Worm (Caenorhabditis elegans) whole organism, L2 larva: Measurements from ENCODE around the gene T22F3.2.

Experiments
- C34F6.9 ChIP-seq: fragments of 150-350 bp; optimal IDR thresholded peaks from 2 replicates; lab custom pipeline; 2014; ENCODE audit warnings: missing biosample characterization, missing genetic modification characterization
- F13H6.1 ChIP-seq: sonication (generic microtip); optimal IDR thresholded peaks from 2 replicates; lab custom pipeline; 2016; ENCODE audit warnings: missing genetic modification characterization, missing compliant biosample characterization
- R02D3.7 ChIP-seq: fragments of 150-350 bp; optimal IDR thresholded peaks from 2 replicates; lab custom pipeline; 2014; ENCODE audit warnings: missing biosample characterization, missing genetic modification characterization
- Y55F3AM.14 ChIP-seq: fragments of 200-800 bp; sonication (Bioruptor generic); optimal IDR thresholded peaks from 2 replicates; lab custom pipeline; 2018; ENCODE audit warnings: mild to moderate bottlenecking, missing genetic modification characterization, missing compliant biosample characterization
- ZK546.5 ChIP-seq: sonication (generic microtip); optimal IDR thresholded peaks from 2 replicates; lab custom pipeline; 2017; ENCODE audit warnings: missing biosample characterization, missing genetic modification characterization
- alr-1 ChIP-seq: fragments of 150-350 bp; optimal IDR thresholded peaks from 2 replicates; lab custom pipeline; 2014; ENCODE audit warnings: missing biosample characterization, missing genetic modification characterization
- aly-2 ChIP-seq: fragments of 150-350 bp; optimal IDR thresholded peaks from 2 replicates; lab custom pipeline; 2014; ENCODE audit warnings: missing biosample characterization, missing genetic modification characterization
- ama-1 ChIP-seq: fragments of 150-350 bp; optimal IDR thresholded peaks from 2 replicates; lab custom pipeline; 2018; ENCODE audit warnings: inconsistent platforms
- blmp-1 ChIP-seq: sonication (generic microtip); optimal IDR thresholded peaks from 2 replicates; lab custom pipeline; 2017; ENCODE audit warnings: missing genetic modification characterization, mild to moderate bottlenecking, missing compliant biosample characterization, antibody characterized with exemption, moderate library complexity; ENCODE audit not compliant: insufficient read depth
- ceh-82 ChIP-seq: fragments of 150-350 bp; optimal IDR thresholded peaks from 2 replicates; lab custom pipeline; 2014; ENCODE audit warnings: missing biosample characterization, missing genetic modification characterization
- crh-2 ChIP-seq: sonication (generic microtip); optimal IDR thresholded peaks from 2 replicates; lab custom pipeline; 2017; ENCODE audit warnings: missing biosample characterization, missing genetic modification characterization
- dmd-4 ChIP-seq: sonication (generic microtip); optimal IDR thresholded peaks from 2 replicates; lab custom pipeline; 2017; ENCODE audit warnings: missing biosample characterization, missing genetic modification characterization
- egl-27 ChIP-seq: sonication (generic microtip); optimal IDR thresholded peaks from 3 replicates; lab custom pipeline; 2017; ENCODE audit warnings: missing biosample characterization, missing genetic modification reagents, missing genetic modification characterization
- elt-1 ChIP-seq: fragments of 150-350 bp; optimal IDR thresholded peaks from 2 replicates; lab custom pipeline; 2014; ENCODE audit warnings: missing biosample characterization, missing genetic modification characterization
- elt-3 ChIP-seq: sonication (generic microtip); optimal IDR thresholded peaks from 2 replicates; lab custom pipeline; 2017; ENCODE audit warnings: missing biosample characterization, missing genetic modification characterization
- fos-1 ChIP-seq: fragments of 150-350 bp; optimal IDR thresholded peaks from 2 replicates; lab custom pipeline; 2014; ENCODE audit warnings: missing biosample characterization, missing genetic modification characterization
- lin-11 ChIP-seq: fragments of 150-350 bp; sonication (generic microtip); optimal IDR thresholded peaks from 2 replicates; lab custom pipeline; 2014; ENCODE audit warnings: missing biosample characterization, missing genetic modification characterization, inconsistent platforms, mixed read lengths
- lin-13 ChIP-seq: fragments of 150-350 bp; optimal IDR thresholded peaks from 2 replicates; lab custom pipeline; 2014; ENCODE audit warnings: missing biosample characterization, missing genetic modification reagents, missing genetic modification characterization
- lin-39 ChIP-seq: fragments of 150-350 bp; optimal IDR thresholded peaks from 2 replicates; lab custom pipeline; 2014; ENCODE audit warnings: missing biosample characterization, missing genetic modification reagents, missing genetic modification characterization
- mab-5 ChIP-seq: fragments of 150-350 bp; optimal IDR thresholded peaks from 2 replicates; lab custom pipeline; 2014; ENCODE audit warnings: missing biosample characterization, missing genetic modification characterization
- mbf-1 ChIP-seq: sonication (generic microtip); optimal IDR thresholded peaks from 2 replicates; lab custom pipeline; 2017; ENCODE audit warnings: missing biosample characterization, missing genetic modification characterization
- mdl-1 ChIP-seq, 2 experiments: fragments of 150-350 bp in 1 of 2; sonication (generic microtip) in 1 of 2; optimal IDR thresholded peaks; 2 replicates each; lab custom pipeline; 2017; ENCODE audit warnings: missing biosample characterization in 2 of 2, missing genetic modification characterization in 2 of 2
- nhr-10 ChIP-seq: sonication (generic microtip); optimal IDR thresholded peaks from 2 replicates; lab custom pipeline; 2017; ENCODE audit warnings: missing biosample characterization, missing genetic modification characterization
- nhr-12 ChIP-seq: fragments of 150-350 bp; optimal IDR thresholded peaks from 2 replicates; lab custom pipeline; 2014; ENCODE audit warnings: missing biosample characterization, missing genetic modification characterization
- nhr-129 ChIP-seq: fragments of 150-350 bp; optimal IDR thresholded peaks from 2 replicates; lab custom pipeline; 2014; ENCODE audit warnings: missing biosample characterization, missing genetic modification characterization
- nhr-21 ChIP-seq: fragments of 150-350 bp; optimal IDR thresholded peaks from 2 replicates; lab custom pipeline; 2014; ENCODE audit warnings: missing biosample characterization, missing genetic modification characterization
- nhr-23 ChIP-seq: fragments of 150-350 bp; optimal IDR thresholded peaks from 2 replicates; lab custom pipeline; 2014; ENCODE audit warnings: missing biosample characterization, missing genetic modification reagents, missing genetic modification characterization
- nhr-237 ChIP-seq: fragments of 150-350 bp; optimal IDR thresholded peaks from 2 replicates; lab custom pipeline; 2014; ENCODE audit warnings: missing biosample characterization, missing genetic modification characterization
- nhr-77 ChIP-seq: fragments of 150-350 bp; optimal IDR thresholded peaks from 2 replicates; lab custom pipeline; 2014; ENCODE audit warnings: missing biosample characterization, missing genetic modification characterization
- sma-3 ChIP-seq: sonication (generic microtip); optimal IDR thresholded peaks from 2 replicates; lab custom pipeline; 2016; ENCODE audit warnings: missing genetic modification reagents, missing genetic modification characterization, missing compliant biosample characterization
- sma-9 ChIP-seq, 2 experiments: fragments of 150-350 bp in 1 of 2; sonication (generic microtip) in 1 of 2; optimal IDR thresholded peaks; 2 replicates each; lab custom pipeline; 2014 to 2016; ENCODE audit warnings: missing genetic modification characterization in 2 of 2, mild to moderate bottlenecking in 1 of 2, missing biosample characterization in 1 of 2, missing compliant biosample characterization in 1 of 2, missing genetic modification reagents in 1 of 2, moderate library complexity in 1 of 2
- snpc-4 ChIP-seq: fragments of 150-350 bp; optimal IDR thresholded peaks from 2 replicates; lab custom pipeline; 2014; ENCODE audit warnings: missing biosample characterization, missing genetic modification characterization
- unc-55 ChIP-seq: fragments of 150-350 bp; sonication (generic microtip); optimal IDR thresholded peaks from 3 replicates; lab custom pipeline; 2014; ENCODE audit warnings: missing biosample characterization, missing genetic modification reagents, missing genetic modification characterization
- unc-62 ChIP-seq: fragments of 150-350 bp; optimal IDR thresholded peaks from 2 replicates; lab custom pipeline; 2014; ENCODE audit warnings: missing biosample characterization, missing genetic modification reagents, missing genetic modification characterization
- ztf-1 ChIP-seq: fragments of 200-800 bp; sonication (Bioruptor generic); conservative IDR thresholded peaks from 2 replicates; pipeline ENCODE4 v1.3.6; 2022; ENCODE audit warnings: missing genetic modification characterization, missing compliant biosample characterization

Gene T22F3.2

ce11 chrV:3543344-3543743 is 43.1 kb upstream of the T22F3.2 start, which contains the start of gene nhr-222:
TSS of gene nhr-222 (minus strand) at chrV:3543444.
- TF ChIP-seq nhr-10 (tag; lab: Kevin White, UChicago) (no peak), lin-11 (no peak), lin-39 (no peak), ama-1 (no peak), crh-2 (tag; lab: Kevin White, UChicago) (no peak), mab-5 (no peak), sma-3 (GFP tag; lab: Kevin White, UChicago) (no peak)
- TF ChIP-seq, all 48 proteins: peak for 0

ce11 chrV:3546517-3546916 is 39.9 kb upstream of the T22F3.2 start, which contains the start of gene srbc-68:
TSS of gene srbc-68 (minus strand) at chrV:3546617.
- TF ChIP-seq lin-13 (GFP tag; lab: Kevin White, UChicago) (no peak), egl-27 (no peak), mdl-1 (tag; optimal IDR thresholded peaks at IDR 0.05; lab: Kevin White, UChicago) (no peak), sma-9 (GFP tag; optimal IDR thresholded peaks at IDR 0.05; lab: Kevin White, UChicago) (no peak), sma-9 (tag; optimal IDR thresholded peaks at IDR 0.05; lab: Kevin White, UChicago) (no peak), nhr-12 (tag; lab: Kevin White, UChicago) (no peak), lin-39 (no peak), fos-1 (tag; lab: Kevin White, UChicago) (no peak), crh-2 (tag; lab: Kevin White, UChicago) (no peak), nhr-23 (no peak), ceh-82 (no peak), nhr-77 (tag; lab: Kevin White, UChicago) (no peak), ztf-1 (no peak), nhr-10 (tag; lab: Kevin White, UChicago) (no peak), ama-1 (no peak), F13H6.1 (no peak), nhr-21 (tag; lab: Kevin White, UChicago) (no peak)
- TF ChIP-seq, all 48 proteins: peak for 0

ce11 chrV:3548798-3549197 is 37.6 kb upstream of the T22F3.2 start, which contains the start of gene srw-130:
TSS of gene srw-130 (minus strand) at chrV:3548898.
- TF ChIP-seq snpc-4 (tag; lab: Kevin White, UChicago) (no peak), nhr-12 (tag; lab: Kevin White, UChicago) (no peak), nhr-237 (tag; lab: Kevin White, UChicago) (no peak), elt-1 (tag; lab: Kevin White, UChicago) (no peak), unc-62 (no peak), mbf-1 (tag; lab: Kevin White, UChicago) (no peak), aly-2 (tag; lab: Kevin White, UChicago) (no peak), egl-27 (no peak)

ce11 chrV:3549553-3549952 is 36.9 kb upstream of the T22F3.2 start, which contains the start of gene sri-21:
TSS of gene sri-21 (plus strand) at chrV:3549853.
- TF ChIP-seq dmd-4 (tag; lab: Kevin White, UChicago) (no peak), egl-27 (no peak), ama-1 (no peak), blmp-1 (no peak), nhr-129 (tag; lab: Kevin White, UChicago) (no peak), ZK546.5 (no peak), lin-13 (GFP tag; lab: Kevin White, UChicago) (no peak), F13H6.1 (no peak), C34F6.9 (tag; lab: Kevin White, UChicago) (no peak), fos-1 (tag; lab: Kevin White, UChicago) (no peak), Y55F3AM.14 (GFP tag; lab: Kevin White, UChicago) (no peak), mdl-1 (tag; optimal IDR thresholded peaks at IDR 0.05; lab: Kevin White, UChicago) (no peak), elt-3 (no peak), unc-55 (GFP tag; lab: Kevin White, UChicago) (no peak), R02D3.7 (tag; lab: Kevin White, UChicago) (no peak)

- no peak for TF ChIP-seq aly-2 (tag; lab: Kevin White, UChicago)
- TF ChIP-seq alr-1 (tag; lab: Kevin White, UChicago), result no peak
- TF ChIP-seq ztf-1, result no peak
- TF ChIP-seq, all 48 proteins: peak for 0
These were observed 34.7 kb upstream of the T22F3.2 start, which contains the start of gene grl-28 for ce11 chrV:3551765-3552164. TSS of gene grl-28 (minus strand) at chrV:3551865.
